Fruit fly (Drosophila melanogaster) whole organism, embryonic: ENCODE measurements around the gene CG12069.

Experiments
- Bdp1 ChIP-seq: fragments of 200-800 bp; sonication (Bioruptor generic); optimal IDR thresholded peaks from 3 replicates; lab custom pipeline; 2016; ENCODE audit warnings: missing biosample characterization, missing genetic modification characterization
- Blimp-1 ChIP-seq: fragments of 200-800 bp; sonication (Bioruptor generic); optimal IDR thresholded peaks from 3 replicates; lab custom pipeline; 2018; ENCODE audit warnings: missing biosample characterization, missing genetic modification characterization, mild to moderate bottlenecking, moderate library complexity, missing genetic modification reagents
- Bteb2 ChIP-seq: fragments of 200-800 bp; sonication (Bioruptor generic); optimal IDR thresholded peaks from 2 replicates; lab custom pipeline; 2016; ENCODE audit warnings: missing biosample characterization, missing genetic modification characterization
- CG10979 ChIP-seq: fragments of 200-800 bp; sonication (Bioruptor generic); optimal IDR thresholded peaks from 2 replicates; lab custom pipeline; 2018; ENCODE audit warnings: missing biosample characterization, mild to moderate bottlenecking, missing genetic modification characterization, moderate library complexity
- CG12071 ChIP-seq: fragments of 200-800 bp; sonication (Bioruptor generic); optimal IDR thresholded peaks from 3 replicates; lab custom pipeline; 2018; ENCODE audit warnings: missing biosample characterization, mild to moderate bottlenecking, missing genetic modification characterization
- CG12391 ChIP-seq: fragments of 200-800 bp; sonication (Bioruptor generic); optimal IDR thresholded peaks from 3 replicates; lab custom pipeline; 2018; ENCODE audit warnings: missing biosample characterization, mild to moderate bottlenecking, missing genetic modification characterization, moderate library complexity
- CG13296 ChIP-seq: fragments of 200-800 bp; sonication (Bioruptor generic); optimal IDR thresholded peaks from 3 replicates; lab custom pipeline; 2018; ENCODE audit warnings: missing biosample characterization, mild to moderate bottlenecking, missing genetic modification characterization
- CG14441 ChIP-seq: fragments of 200-800 bp; sonication (Bioruptor generic); IDR thresholded peaks from 2 replicates; pipeline ENCODE4 v1.3.6; 2022; ENCODE audit warnings: missing biosample characterization, missing genetic modification characterization
- CG15696 ChIP-seq: fragments of 200-800 bp; sonication (Bioruptor generic); optimal IDR thresholded peaks from 2 replicates; lab custom pipeline; 2019; ENCODE audit warnings: missing biosample characterization, mild to moderate bottlenecking, missing genetic modification characterization, moderate library complexity
- CG16813 ChIP-seq: fragments of 200-800 bp; sonication (Bioruptor generic); IDR thresholded peaks from 3 replicates; pipeline ENCODE4 v1.3.6; 2022; ENCODE audit warnings: missing biosample characterization, missing genetic modification characterization; ENCODE audit not compliant: partially characterized antibody
- CG17359 ChIP-seq: fragments of 200-800 bp; sonication (Bioruptor generic); optimal IDR thresholded peaks from 3 replicates; lab custom pipeline; 2018; ENCODE audit warnings: missing biosample characterization, mild to moderate bottlenecking, missing genetic modification characterization, moderate library complexity
- CG17361 ChIP-seq: fragments of 200-800 bp; sonication (Bioruptor generic); IDR thresholded peaks from 3 replicates; pipeline ENCODE4 v1.3.6; 2022; ENCODE audit warnings: missing biosample characterization, missing genetic modification characterization
- CG18764 ChIP-seq: fragments of 200-800 bp; sonication (Bioruptor generic); optimal IDR thresholded peaks from 3 replicates; lab custom pipeline; 2016; ENCODE audit warnings: missing biosample characterization, missing genetic modification characterization
- CG2202 ChIP-seq: fragments of 200-800 bp; sonication (Bioruptor generic); optimal IDR thresholded peaks from 2 replicates; lab custom pipeline; 2018; ENCODE audit warnings: missing biosample characterization, mild to moderate bottlenecking, missing genetic modification characterization
- CG2712 ChIP-seq: fragments of 200-800 bp; optimal IDR thresholded peaks from 3 replicates; lab custom pipeline; 2019; ENCODE audit warnings: missing biosample characterization, mild to moderate bottlenecking, missing genetic modification characterization, moderate library complexity
- CG43689 ChIP-seq: fragments of 200-800 bp; sonication (Bioruptor generic); IDR thresholded peaks from 2 replicates; pipeline ENCODE4 v1.3.6; 2022; ENCODE audit warnings: missing biosample characterization, missing genetic modification characterization
- CG4820 ChIP-seq: fragments of 200-800 bp; sonication (Bioruptor generic); optimal IDR thresholded peaks from 3 replicates; lab custom pipeline; 2016; ENCODE audit warnings: missing biosample characterization, missing genetic modification characterization
- CG7271 ChIP-seq: fragments of 200-800 bp; sonication (Bioruptor generic); optimal IDR thresholded peaks from 2 replicates; lab custom pipeline; 2018; ENCODE audit warnings: missing biosample characterization, mild to moderate bottlenecking, missing genetic modification characterization, moderate library complexity
- CG7928 ChIP-seq: fragments of 200-800 bp; sonication (Bioruptor generic); optimal IDR thresholded peaks from 2 replicates; lab custom pipeline; 2017; ENCODE audit warnings: missing biosample characterization, mild to moderate bottlenecking, missing genetic modification characterization
- CG8281 ChIP-seq: fragments of 200-800 bp; sonication (Bioruptor generic); optimal IDR thresholded peaks from 2 replicates; lab custom pipeline; 2018; ENCODE audit warnings: missing biosample characterization, mild to moderate bottlenecking, missing genetic modification characterization, moderate library complexity
- CG8924 ChIP-seq: fragments of 200-800 bp; optimal IDR thresholded peaks from 3 replicates; lab custom pipeline; 2019; ENCODE audit warnings: missing biosample characterization, mild to moderate bottlenecking, missing genetic modification characterization, moderate library complexity
- D19A ChIP-seq: fragments of 200-800 bp; optimal IDR thresholded peaks from 3 replicates; lab custom pipeline; 2019; ENCODE audit warnings: missing biosample characterization, mild to moderate bottlenecking, missing genetic modification characterization, moderate library complexity
- Gsc ChIP-seq: fragments of 200-800 bp; sonication (Bioruptor generic); IDR thresholded peaks from 2 replicates; pipeline ENCODE4 v1.3.6; 2022; ENCODE audit warnings: missing biosample characterization, missing genetic modification characterization
- H15 ChIP-seq: fragments of 200-800 bp; sonication (Bioruptor generic); IDR thresholded peaks from 3 replicates; pipeline ENCODE4 v1.3.6; 2022; ENCODE audit warnings: missing biosample characterization, missing genetic modification characterization
- Hr3 ChIP-seq: fragments of 200-800 bp; sonication (Bioruptor generic); optimal IDR thresholded peaks from 3 replicates; lab custom pipeline; 2016; ENCODE audit warnings: missing biosample characterization, missing genetic modification characterization
- Nf-YC ChIP-seq: fragments of 200-800 bp; optimal IDR thresholded peaks from 3 replicates; lab custom pipeline; 2019; ENCODE audit warnings: missing biosample characterization, mild to moderate bottlenecking, missing genetic modification characterization, moderate library complexity
- Poxn ChIP-seq: fragments of 200-800 bp; sonication (Bioruptor generic); IDR thresholded peaks from 2 replicates; pipeline ENCODE4 v1.3.6; 2022; ENCODE audit warnings: missing biosample characterization, missing genetic modification characterization
- Six4 ChIP-seq: fragments of 200-800 bp; sonication (Bioruptor generic); optimal IDR thresholded peaks from 2 replicates; lab custom pipeline; 2016; ENCODE audit warnings: missing biosample characterization, missing genetic modification characterization
- Stat92E ChIP-seq, 3 experiments: fragments of >200 bp in 2 of 3; fragments of 200-800 bp in 1 of 3; sonication (Bioruptor generic) in 1 of 3; optimal IDR thresholded peaks; 2 replicates each; lab custom pipeline; 2017 to 2019; ENCODE audit warnings: missing biosample characterization in 3 of 3, missing genetic modification characterization in 3 of 3, mild to moderate bottlenecking in 1 of 3, moderate library complexity in 1 of 3
- cato ChIP-seq: fragments of 200-800 bp; sonication (Bioruptor generic); optimal IDR thresholded peaks from 2 replicates; lab custom pipeline; 2016; ENCODE audit warnings: missing biosample characterization, missing genetic modification characterization, borderline replicate concordance
- cg ChIP-seq: fragments of 200-800 bp; sonication (Bioruptor generic); optimal IDR thresholded peaks from 3 replicates; lab custom pipeline; 2019; ENCODE audit warnings: missing biosample characterization, mild to moderate bottlenecking, missing genetic modification characterization, moderate library complexity
- dan ChIP-seq: fragments of 200-800 bp; sonication (Bioruptor generic); IDR thresholded peaks from 2 replicates; pipeline ENCODE4 v1.3.6; 2022; ENCODE audit warnings: missing biosample characterization, missing genetic modification characterization
- dpn ChIP-seq, 2 experiments: fragments of 200-800 bp; sonication (Bioruptor generic); optimal IDR thresholded peaks; 3 replicates each; lab custom pipeline; 2016; ENCODE audit warnings: missing biosample characterization in 2 of 2, missing genetic modification characterization in 2 of 2
- en ChIP-seq: fragments of 200-800 bp; sonication (Bioruptor generic); optimal IDR thresholded peaks from 2 replicates; lab custom pipeline; 2016; ENCODE audit warnings: missing biosample characterization, missing genetic modification characterization
- ewg ChIP-seq: fragments of 200-800 bp; sonication (Bioruptor generic); optimal IDR thresholded peaks from 3 replicates; lab custom pipeline; 2017; ENCODE audit warnings: mild to moderate bottlenecking, missing biosample characterization, missing genetic modification reagents, missing genetic modification characterization
- eyg ChIP-seq: fragments of 200-800 bp; sonication (Bioruptor generic); optimal IDR thresholded peaks from 3 replicates; lab custom pipeline; 2016; ENCODE audit warnings: missing biosample characterization, missing genetic modification characterization
- gsb-n ChIP-seq: fragments of 200-800 bp; sonication (Bioruptor generic); optimal IDR thresholded peaks from 3 replicates; lab custom pipeline; 2018; ENCODE audit warnings: missing biosample characterization, mild to moderate bottlenecking, missing genetic modification characterization
- gt ChIP-seq: fragments of 200-800 bp; sonication (Bioruptor generic); IDR thresholded peaks from 2 replicates; pipeline ENCODE4 v1.3.6; 2022; ENCODE audit warnings: missing biosample characterization, missing genetic modification characterization
- kni ChIP-seq: fragments of 200-800 bp; sonication (Bioruptor generic); optimal IDR thresholded peaks from 3 replicates; lab custom pipeline; 2017; ENCODE audit warnings: mild to moderate bottlenecking, missing biosample characterization, missing genetic modification reagents, missing genetic modification characterization
- lmd ChIP-seq: fragments of 200-800 bp; sonication (Bioruptor generic); IDR thresholded peaks from 2 replicates; pipeline ENCODE4 v1.3.6; 2022; ENCODE audit warnings: missing biosample characterization, missing genetic modification characterization
- nau ChIP-seq: fragments of 200-800 bp; sonication (Bioruptor generic); optimal IDR thresholded peaks from 3 replicates; lab custom pipeline; 2017; ENCODE audit warnings: missing biosample characterization, mild to moderate bottlenecking, missing genetic modification characterization, missing genetic modification reagents
- ranshi ChIP-seq: fragments of 200-800 bp; sonication (Bioruptor generic); IDR thresholded peaks from 2 replicates; pipeline ENCODE4 v1.3.6; 2022; ENCODE audit warnings: missing biosample characterization, missing genetic modification characterization
- sens ChIP-seq: fragments of 200-800 bp; sonication (Bioruptor generic); peaks from one replicate; lab custom pipeline; 2016; ENCODE audit warnings: missing biosample characterization, missing genetic modification characterization
- seq ChIP-seq: fragments of 200-800 bp; sonication (Bioruptor generic); IDR thresholded peaks from 2 replicates; pipeline ENCODE4 v1.3.6; 2022; ENCODE audit warnings: missing biosample characterization, missing genetic modification characterization
- sim ChIP-seq: fragments of 200-800 bp; sonication (Bioruptor generic); IDR thresholded peaks from 2 replicates; pipeline ENCODE4 v1.3.6; 2022; ENCODE audit warnings: missing biosample characterization, missing genetic modification characterization
- stc ChIP-seq: fragments of 200-800 bp; sonication (Bioruptor generic); IDR thresholded peaks from 2 replicates; pipeline ENCODE4 v1.3.6; 2022; ENCODE audit warnings: missing biosample characterization, missing genetic modification characterization
- tgo ChIP-seq: fragments of 200-800 bp; sonication (Bioruptor generic); IDR thresholded peaks from 3 replicates; pipeline ENCODE4 v1.3.6; 2022; ENCODE audit warnings: missing biosample characterization, missing genetic modification characterization
- unpg ChIP-seq: fragments of 200-800 bp; sonication (Bioruptor generic); optimal IDR thresholded peaks from 3 replicates; lab custom pipeline; 2018; ENCODE audit warnings: missing biosample characterization, mild to moderate bottlenecking, missing genetic modification characterization, moderate library complexity
- wek ChIP-seq: fragments of 200-800 bp; sonication (Bioruptor generic); optimal IDR thresholded peaks from 3 replicates; lab custom pipeline; 2018; ENCODE audit warnings: missing biosample characterization, mild to moderate bottlenecking, missing genetic modification characterization, moderate library complexity
- z ChIP-seq: fragments of 200-800 bp; sonication (Bioruptor generic); IDR thresholded peaks from 3 replicates; pipeline ENCODE4 v1.3.6; 2022; ENCODE audit warnings: missing biosample characterization, missing genetic modification characterization
- zen ChIP-seq: fragments of 200-800 bp; sonication (Bioruptor generic); optimal IDR thresholded peaks from 3 replicates; lab custom pipeline; 2018; ENCODE audit warnings: missing biosample characterization, mild to moderate bottlenecking, missing genetic modification characterization, moderate library complexity

Gene CG12069

dm6 chr3R:30734576-30734975 is 39.3 kb upstream of the CG12069 start (continued):
- TF ChIP-seq dpn (GFP tag; optimal IDR thresholded peaks at IDR 0.05; lab: Kevin White, UChicago) (peak in 1 of 2 experiments; percentile 19), cg (no peak), unpg (peak; percentile 46), CG7928 (GFP tag; lab: Kevin White, UChicago) (no peak), CG17361 (GFP tag; lab: Robert Waterston, UW) (0 out of 3 replicates have a peak, but pooled peaks have one; percentile 54), Bteb2 (no peak), Nf-YC (no peak), Bdp1 (GFP tag; lab: Kevin White, UChicago) (no peak), CG12391 (tag; lab: Kevin White, UChicago) (peak; percentile 68), CG2202 (tag; lab: Kevin White, UChicago) (peak; percentile 7), CG2712 (tag; lab: Kevin White, UChicago) (peak; percentile 76), nau (no peak), wek (no peak), z (no peak), gsb-n (tag; lab: Kevin White, UChicago) (peak; percentile 38), sens (GFP tag; lab: Kevin White, UChicago) (peak; percentile 75), eyg (GFP tag; lab: Kevin White, UChicago) (no peak), CG18764 (GFP tag; lab: Kevin White, UChicago) (peak; percentile 8), CG10979 (peak; percentile 71), CG8924 (tag; lab: Kevin White, UChicago) (peak; percentile 32), tgo (GFP tag; lab: Robert Waterston, UW) (0 out of 3 replicates have a peak, but pooled peaks have one; percentile 20), seq (GFP tag; lab: Robert Waterston, UW) (no peak), kni (GFP tag; lab: Kevin White, UChicago) (no peak), CG8281 (tag; lab: Kevin White, UChicago) (no peak), Blimp-1 (GFP tag; lab: Kevin White, UChicago) (peak; percentile 52), CG14441 (GFP tag; lab: Robert Waterston, UW) (no peak), gt (GFP tag; lab: Robert Waterston, UW) (no peak), Poxn (GFP tag; lab: Robert Waterston, UW) (no peak), CG4820 (GFP tag; lab: Kevin White, UChicago) (peak; percentile 35), Stat92E (GFP tag; optimal IDR thresholded peaks at IDR 0.05; lab: Kevin White, UChicago) (no peak), CG17359 (tag; lab: Kevin White, UChicago) (peak; percentile 34), ranshi (GFP tag; lab: Robert Waterston, UW) (peak; percentile 50; the same call in 1 of the 2 replicates), cato (GFP tag; lab: Kevin White, UChicago) (no peak), ewg (GFP tag; lab: Kevin White, UChicago) (peak; percentile 3), zen (tag; lab: Kevin White, UChicago) (peak; percentile 29), dan (GFP tag; lab: Robert Waterston, UW) (no peak), stc (GFP tag; lab: Robert Waterston, UW) (no peak), D19A (tag; lab: Kevin White, UChicago) (peak; percentile 50), Hr3 (GFP tag; lab: Kevin White, UChicago) (peak; percentile 41), Gsc (GFP tag; lab: Robert Waterston, UW) (no peak), sim (GFP tag; lab: Robert Waterston, UW) (no peak), H15 (no peak), en (no peak), CG12071 (GFP tag; lab: Kevin White, UChicago) (no peak), Six4 (peak; percentile 20), CG16813 (GFP tag; lab: Robert Waterston, UW) (no peak), CG43689 (GFP tag; lab: Robert Waterston, UW) (no peak), CG7271 (tag; lab: Kevin White, UChicago) (no peak), CG15696 (tag; lab: Kevin White, UChicago) (peak; percentile 43), lmd (GFP tag; lab: Robert Waterston, UW) (0 out of 2 replicates have a peak, but pooled peaks have one; percentile 27), CG13296 (GFP tag; lab: Kevin White, UChicago) (no peak)
